Worm (Caenorhabditis elegans): Measurements from ENCODE around the gene F26C11.4.

DNA sequence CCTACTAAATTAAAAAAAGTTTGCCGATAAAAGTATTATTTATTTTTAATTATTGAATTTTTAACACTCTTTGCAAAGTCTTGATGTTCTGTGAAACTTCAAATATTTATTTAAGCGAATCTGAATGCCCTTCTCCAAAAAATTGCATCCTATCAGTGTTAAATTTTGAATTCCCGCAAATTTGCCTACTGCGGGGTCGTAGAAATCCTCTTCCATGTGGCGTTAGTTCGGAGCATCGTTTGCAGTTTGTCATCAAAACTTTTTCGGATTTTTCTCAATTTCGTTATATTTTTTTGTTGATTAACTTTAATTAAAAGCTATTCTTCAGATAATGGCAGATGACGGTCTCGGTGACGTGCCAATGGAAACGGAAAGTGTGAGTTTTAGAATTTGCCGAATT, 24.4 kb upstream of the F26C11.4 start, which contains the start of gene ufd-3:
- TF ChIP-seq nhr-10 (tag; optimal IDR thresholded peaks at IDR 0.05), result no peak
- TF ChIP-seq ceh-16 (tag; optimal IDR thresholded peaks at IDR 0.05), result no peak
- TF ChIP-seq unc-62 (GFP tag; optimal IDR thresholded peaks at IDR 0.05), result no peak

All from whole organism, L2 larva.